Worm (Caenorhabditis elegans): ENCODE results near the gene asp-8.

- TF ChIP-seq tbx-37 (GFP tag; conservative IDR thresholded peaks at IDR 0.05) (no peak), ama-1 (optimal IDR thresholded peaks at IDR 0.05) (no peak), scrt-1 (GFP tag; IDR thresholded peaks at IDR 0.05) (no peak), ceh-36 (tag; optimal IDR thresholded peaks at IDR 0.05) (no peak), flt-1 (GFP tag; IDR thresholded peaks at IDR 0.05) (no peak), hmbx-1 (tag; optimal IDR thresholded peaks at IDR 0.05) (no peak), ceh-13 (GFP tag; optimal IDR thresholded peaks at IDR 0.05) (no peak), tbx-11 (GFP tag; IDR thresholded peaks at IDR 0.05) (no peak), hmg-4 (GFP tag; optimal IDR thresholded peaks at IDR 0.05) (no peak), F13C5.2 (tag; optimal IDR thresholded peaks at IDR 0.05) (no peak), ets-7 (tag; optimal IDR thresholded peaks at IDR 0.05) (no peak), tra-4 (tag; optimal IDR thresholded peaks at IDR 0.05) (no peak)
Measured at ce11 chrV:3065928-3066327, 41.6 kb downstream of the asp-8 start, which contains the start of gene srh-185.

Measured in whole organism, early embryonic.